Worm (Caenorhabditis elegans) whole organism, young adult: ENCODE data around the gene srj-37.

ENCODE experiments used
- F57C9.4 ChIP-seq: sonication (generic microtip); optimal IDR thresholded peaks from 2 replicates; lab custom pipeline; 2017; ENCODE audit warnings: mild to moderate bottlenecking, missing genetic modification characterization, missing compliant biosample characterization
- T07F8.4 ChIP-seq: sonication (generic microtip); optimal IDR thresholded peaks from 2 replicates; lab custom pipeline; 2016; ENCODE audit warnings: mild to moderate bottlenecking, missing genetic modification characterization, moderate library complexity, missing compliant biosample characterization
- Y67H2A.10 ChIP-seq: fragments of 200-800 bp; sonication (Bioruptor generic); conservative IDR thresholded peaks from 2 replicates; pipeline ENCODE4 v1.3.6; 2022; ENCODE audit warnings: missing genetic modification reagents, missing genetic modification characterization, missing compliant biosample characterization
- ama-1 ChIP-seq, 3 experiments: fragments of 150-350 bp in 1 of 3; sonication (generic microtip) in 2 of 3; optimal IDR thresholded peaks; 2 replicates each; lab custom pipeline; 2014 to 2018; ENCODE audit warnings: missing biosample characterization in 2 of 3, missing genetic modification characterization in 2 of 3, missing genetic modification reagents in 2 of 3
- atf-7 ChIP-seq: sonication (generic microtip); optimal IDR thresholded peaks from 2 replicates; lab custom pipeline; 2017; ENCODE audit warnings: mild to moderate bottlenecking, missing genetic modification characterization, missing compliant biosample characterization
- attf-3 ChIP-seq: fragments of 200-800 bp; sonication (Bioruptor generic); conservative IDR thresholded peaks from 2 replicates; pipeline ENCODE4 v1.3.6; 2022; ENCODE audit warnings: missing genetic modification reagents, missing genetic modification characterization, missing compliant biosample characterization
- ceh-40 ChIP-seq: fragments of 200-800 bp; sonication (Bioruptor generic); IDR thresholded peaks from 2 replicates; pipeline ENCODE4 v1.3.6; 2022; ENCODE audit warnings: missing genetic modification characterization, missing compliant biosample characterization
- lir-1 ChIP-seq: fragments of 200-800 bp; sonication (Bioruptor generic); conservative IDR thresholded peaks from 2 replicates; pipeline ENCODE4 v1.3.6; 2022; ENCODE audit warnings: missing genetic modification reagents, missing genetic modification characterization, missing compliant biosample characterization
- nfyb-1 ChIP-seq: fragments of 200-800 bp; sonication (Bioruptor generic); IDR thresholded peaks from 2 replicates; pipeline ENCODE4 v1.3.6; 2022; ENCODE audit warnings: missing genetic modification reagents, missing genetic modification characterization, missing compliant biosample characterization
- nhr-90 ChIP-seq: sonication (generic microtip); optimal IDR thresholded peaks from 2 replicates; lab custom pipeline; 2016; ENCODE audit warnings: missing genotype, mild to moderate bottlenecking, missing genetic modification characterization, missing compliant biosample characterization
- somi-1 ChIP-seq: fragments of 200-800 bp; sonication (Bioruptor generic); optimal IDR thresholded peaks from 2 replicates; lab custom pipeline; 2018; ENCODE audit warnings: mild to moderate bottlenecking, missing genetic modification characterization, missing compliant biosample characterization
- xnd-1 ChIP-seq: sonication (generic microtip); optimal IDR thresholded peaks from 2 replicates; lab custom pipeline; 2016; ENCODE audit warnings: missing genotype, missing genetic modification reagents, missing genetic modification characterization, missing compliant biosample characterization

DNA sequence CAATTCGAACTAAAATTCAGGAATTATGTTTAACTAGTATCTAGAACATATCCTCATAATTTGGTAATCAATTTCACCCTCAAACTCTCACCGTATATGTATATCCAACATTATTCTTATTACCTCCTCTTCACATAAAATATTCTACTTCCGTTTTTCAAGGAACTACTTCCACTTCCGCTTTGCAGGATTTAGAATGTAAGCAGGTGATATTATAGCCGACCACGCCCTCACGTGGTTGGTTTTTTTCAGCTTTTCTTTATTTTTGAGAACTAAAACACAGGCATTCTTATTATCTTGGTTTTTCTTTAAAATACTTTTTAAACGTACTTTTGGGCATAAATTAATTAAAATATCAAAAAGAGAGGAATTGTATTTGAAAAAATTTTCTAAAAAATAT is 20.5 kb upstream of the srj-37 start:
- TF ChIP-seq Y67H2A.10 (GFP tag; lab: Robert Waterston, UW) (no peak), T07F8.4 (tag; lab: Kevin White, UChicago) (no peak), nfyb-1 (GFP tag; lab: Robert Waterston, UW) (no peak), somi-1 (no peak), ceh-40 (GFP tag; lab: Robert Waterston, UW) (no peak), xnd-1 (tag; lab: Kevin White, UChicago) (no peak), attf-3 (GFP tag; lab: Robert Waterston, UW) (no peak), ama-1 (optimal IDR thresholded peaks at IDR 0.05; lab: Kevin White, UChicago) (no peak), ama-1 (GFP tag; optimal IDR thresholded peaks at IDR 0.05; lab: Kevin White, UChicago) (no peak), nhr-90 (tag; lab: Kevin White, UChicago) (no peak), lir-1 (GFP tag; lab: Robert Waterston, UW) (no peak), F57C9.4 (tag; lab: Kevin White, UChicago) (no peak), atf-7 (tag; lab: Kevin White, UChicago) (no peak)
